Fruit fly (Drosophila melanogaster): ENCODE results near the gene CG13599.
A peak's percentile ranks its signal among the peaks of the same experiment; 100 is the strongest.

Gene CG13599

DNA sequence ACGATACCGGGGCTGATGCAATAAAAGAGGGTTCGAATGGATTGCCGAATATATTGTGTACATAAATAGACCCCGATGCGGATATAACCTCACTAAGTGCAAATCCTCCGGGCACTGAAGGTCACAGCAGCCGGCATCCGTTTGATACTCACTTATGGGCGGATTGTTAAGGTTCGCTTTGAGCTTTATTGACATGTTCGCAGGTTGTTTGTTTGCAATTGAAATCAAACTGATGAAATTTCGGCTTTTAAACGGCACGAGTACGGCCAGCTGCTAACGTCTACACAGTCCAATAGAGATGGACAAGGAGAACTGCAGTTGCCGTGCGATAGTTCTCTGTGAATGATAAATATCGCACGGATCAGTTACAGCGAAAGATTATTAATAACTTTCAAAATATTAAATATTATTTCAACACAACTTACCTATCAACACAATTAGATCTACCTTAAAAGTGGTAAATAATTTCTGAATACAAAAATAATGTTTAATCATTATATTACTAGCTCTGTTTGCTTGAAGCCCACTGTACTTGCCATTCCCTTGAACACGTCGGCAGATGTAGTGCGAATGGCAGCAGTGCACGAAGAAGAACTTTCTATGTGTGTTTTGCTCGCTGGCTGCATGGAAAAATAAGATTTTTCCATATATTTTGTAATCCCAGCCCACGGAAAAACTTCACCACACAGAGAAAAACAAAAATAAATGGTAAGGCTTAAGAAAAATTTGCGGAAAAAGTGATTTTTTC lies 26.8 kb downstream of the CG13599 start, which contains the start of the genes GluProRS and AP-1sigma (continued):
- peak; percentile 92 for TF ChIP-seq Abd-B (GFP tag; optimal IDR thresholded peaks at IDR 0.05)
- peak; percentile 78 for TF ChIP-seq CG33557 (GFP tag; optimal IDR thresholded peaks at IDR 0.05)
- peak; percentile 82 for TF ChIP-seq CG10543 (GFP tag; optimal IDR thresholded peaks at IDR 0.05)
- TF ChIP-seq ewg (GFP tag; optimal IDR thresholded peaks at IDR 0.05) = peak; percentile 79
- peak; percentile 96 for TF ChIP-seq Xrp1 (GFP tag; IDR thresholded peaks at IDR 0.05)
- peak; percentile 65 for TF ChIP-seq Nf-YB (GFP tag; optimal IDR thresholded peaks at IDR 0.05)
- TF ChIP-seq BtbVII (GFP tag; optimal IDR thresholded peaks at IDR 0.05) = peak; percentile 39
- TF ChIP-seq kay (GFP tag; optimal IDR thresholded peaks at IDR 0.05) = peak; percentile 89
- TF ChIP-seq CG15696 (tag; optimal IDR thresholded peaks at IDR 0.05) = peak; percentile 90
- peak; percentile 93 for TF ChIP-seq wor (GFP tag; IDR thresholded peaks at IDR 0.05)
- peak; percentile 48 for TF ChIP-seq CG3163 (GFP tag; optimal IDR thresholded peaks at IDR 0.05)
- TF ChIP-seq CHES-1-like (GFP tag; optimal IDR thresholded peaks at IDR 0.05) = peak; percentile 78
- peak; percentile 82 for TF ChIP-seq Fer2 (tag; optimal IDR thresholded peaks at IDR 0.05)
- peak; percentile 27 for TF ChIP-seq CG9797 (GFP tag; optimal IDR thresholded peaks at IDR 0.05)
- TF ChIP-seq stwl (tag; optimal IDR thresholded peaks at IDR 0.05) = peak; percentile 55
- TF ChIP-seq jumu (GFP tag; optimal IDR thresholded peaks at IDR 0.05) = peak; percentile 83
- TF ChIP-seq NC2β (GFP tag; optimal IDR thresholded peaks at IDR 0.05) = peak; percentile 63
- peak; percentile 68 for TF ChIP-seq psq (GFP tag; optimal IDR thresholded peaks at IDR 0.05)
- peak; percentile 60 for TF ChIP-seq CG2875 (GFP tag; optimal IDR thresholded peaks at IDR 0.05)
- TF ChIP-seq gcm2 (GFP tag; optimal IDR thresholded peaks at IDR 0.05) = peak; percentile 71
- peak; percentile 96 for TF ChIP-seq CG8765 (GFP tag; IDR thresholded peaks at IDR 0.05)
- TF ChIP-seq usp (GFP tag; optimal IDR thresholded peaks at IDR 0.05) = no peak
- peak; percentile 86 for TF ChIP-seq Dad (GFP tag; optimal IDR thresholded peaks at IDR 0.05)
- TF ChIP-seq CG6689 (GFP tag; IDR thresholded peaks at IDR 0.05) = peak; percentile 94
- TF ChIP-seq Side (GFP tag; optimal IDR thresholded peaks at IDR 0.05) = peak; percentile 60
- TF ChIP-seq jing (GFP tag; optimal IDR thresholded peaks at IDR 0.05) = peak; percentile 74
- no peak for TF ChIP-seq CG10147 (GFP tag; optimal IDR thresholded peaks at IDR 0.05)
- peak; percentile 99 for TF ChIP-seq CG9932 (GFP tag; IDR thresholded peaks at IDR 0.05)
- TF ChIP-seq MTF-1 (GFP tag; optimal IDR thresholded peaks at IDR 0.05; ENCODE audit: borderline replicate concordance) = peak; percentile 59
- TF ChIP-seq ems (GFP tag; optimal IDR thresholded peaks at IDR 0.05) = peak; percentile 87
- TF ChIP-seq CG8478 (optimal IDR thresholded peaks at IDR 0.05) = peak; percentile 69
- TF ChIP-seq CG13894 (tag; optimal IDR thresholded peaks at IDR 0.05) = no peak
- peak; percentile 94 for TF ChIP-seq Max (GFP tag; optimal IDR thresholded peaks at IDR 0.05)
- peak; percentile 83 for TF ChIP-seq Oli (tag; optimal IDR thresholded peaks at IDR 0.05)
- peak; percentile 94 for TF ChIP-seq CG7372 (GFP tag; IDR thresholded peaks at IDR 0.05)
- no peak for TF ChIP-seq fru (optimal IDR thresholded peaks at IDR 0.05)
- TF ChIP-seq Awh (GFP tag; IDR thresholded peaks at IDR 0.05) = peak; percentile 93
- TF ChIP-seq slou (GFP tag; optimal IDR thresholded peaks at IDR 0.05) = peak; percentile 92
- peak; percentile 83 for TF ChIP-seq CG3995 (GFP tag; optimal IDR thresholded peaks at IDR 0.05)
- TF ChIP-seq CG13624 (GFP tag; optimal IDR thresholded peaks at IDR 0.05) = peak; percentile 84
- peak; percentile 77 for TF ChIP-seq scrt (GFP tag; optimal IDR thresholded peaks at IDR 0.05)
- peak; percentile 97 for TF ChIP-seq HLH3B (GFP tag; IDR thresholded peaks at IDR 0.05)
- peak; percentile 83 for TF ChIP-seq twi (tag; optimal IDR thresholded peaks at IDR 0.05)
- peak; percentile 87 for TF ChIP-seq CG13123 (GFP tag; optimal IDR thresholded peaks at IDR 0.05)
- peak; percentile 62 for TF ChIP-seq slp2 (GFP tag; optimal IDR thresholded peaks at IDR 0.05)
- peak; percentile 92 for TF ChIP-seq amos (GFP tag; IDR thresholded peaks at IDR 0.05; ENCODE audit: partially characterized antibody)
- peak; percentile 58 for TF ChIP-seq p53 (GFP tag; optimal IDR thresholded peaks at IDR 0.05)
- peak; percentile 77 for TF ChIP-seq CG3838 (GFP tag; optimal IDR thresholded peaks at IDR 0.05)
- peak; percentile 96 for TF ChIP-seq ken (GFP tag; IDR thresholded peaks at IDR 0.05)
- peak; percentile 98 for TF ChIP-seq vvl (GFP tag; IDR thresholded peaks at IDR 0.05)
- peak; percentile 95 for TF ChIP-seq CG14014 (GFP tag; IDR thresholded peaks at IDR 0.05)
